Worm (Caenorhabditis elegans) whole organism, L1 larva: ENCODE measurements around the gene C27F2.10.

Experiments
- ces-1 ChIP-seq: fragments of 150-350 bp; optimal IDR thresholded peaks from 2 replicates; lab custom pipeline; 2014; ENCODE audit warnings: missing biosample characterization, missing genetic modification reagents, missing genetic modification characterization
- nhr-12 ChIP-seq: sonication (generic microtip); optimal IDR thresholded peaks from 2 replicates; lab custom pipeline; 2017; ENCODE audit warnings: missing biosample characterization, missing genetic modification characterization
- nhr-237 ChIP-seq: fragments of 150-350 bp; optimal IDR thresholded peaks from 2 replicates; lab custom pipeline; 2014; ENCODE audit warnings: missing biosample characterization, missing genetic modification characterization
- nhr-84 ChIP-seq: sonication (generic microtip); optimal IDR thresholded peaks from 2 replicates; lab custom pipeline; 2017; ENCODE audit warnings: missing biosample characterization, missing genetic modification characterization
- pqm-1 ChIP-seq: sonication (generic microtip); optimal IDR thresholded peaks from 3 replicates; lab custom pipeline; 2017; ENCODE audit warnings: missing biosample characterization, missing genetic modification characterization
- tbx-2 ChIP-seq: sonication (generic microtip); optimal IDR thresholded peaks from 2 replicates; lab custom pipeline; 2016; ENCODE audit warnings: missing genetic modification characterization, missing compliant biosample characterization
- unc-62 ChIP-seq: fragments of 150-350 bp; optimal IDR thresholded peaks from 2 replicates; lab custom pipeline; 2014; ENCODE audit warnings: missing biosample characterization, missing genetic modification reagents, missing genetic modification characterization

- TF ChIP-seq nhr-12 (tag; lab: Kevin White, UChicago) (no peak), nhr-84 (tag; lab: Kevin White, UChicago) (no peak), tbx-2 (tag; lab: Kevin White, UChicago) (no peak), unc-62 (GFP tag; lab: Kevin White, UChicago) (no peak), ces-1 (GFP tag; lab: Kevin White, UChicago) (no peak), pqm-1 (tag; lab: Kevin White, UChicago) (no peak), nhr-237 (tag; lab: Kevin White, UChicago) (no peak)
Observed at ce11 chrIII:5021689-5022088, 35.0 kb upstream of the C27F2.10 start, which contains the start of gene R144.3.
